Worm (Caenorhabditis elegans) whole organism, L1 larva: ENCODE data around the gene nas-4.
A peak's percentile ranks its signal among the peaks of the same experiment; 100 is the strongest.

Source experiments
- C16A3.4 ChIP-seq: fragments of 150-350 bp; optimal IDR thresholded peaks from 2 replicates; lab custom pipeline; 2014; ENCODE audit warnings: missing biosample characterization, missing genetic modification characterization
- C34B4.2 ChIP-seq: sonication (generic microtip); optimal IDR thresholded peaks from 2 replicates; lab custom pipeline; 2017; ENCODE audit warnings: mild to moderate bottlenecking, missing genetic modification characterization, missing compliant biosample characterization
- F16B12.6 ChIP-seq: fragments of 150-350 bp; optimal IDR thresholded peaks from 2 replicates; lab custom pipeline; 2014; ENCODE audit warnings: missing biosample characterization, missing genetic modification characterization
- Y116A8C.19 ChIP-seq: sonication (generic microtip); optimal IDR thresholded peaks from 2 replicates; lab custom pipeline; 2016; ENCODE audit warnings: missing compliant biosample characterization, missing genetic modification characterization, borderline replicate concordance
- aha-1 ChIP-seq: fragments of 150-350 bp; optimal IDR thresholded peaks from 2 replicates; lab custom pipeline; 2014; ENCODE audit warnings: missing biosample characterization, missing genetic modification characterization
- alr-1 ChIP-seq: fragments of 200-800 bp; sonication (Bioruptor generic); optimal IDR thresholded peaks from 2 replicates; lab custom pipeline; 2018; ENCODE audit warnings: borderline replicate concordance, mild to moderate bottlenecking, missing genetic modification characterization, missing compliant biosample characterization
- ama-1 ChIP-seq: fragments of 150-350 bp; optimal IDR thresholded peaks from 2 replicates; lab custom pipeline; 2014
- ceh-63 ChIP-seq: fragments of 200-800 bp; sonication (Bioruptor generic); optimal IDR thresholded peaks from 2 replicates; lab custom pipeline; 2018; ENCODE audit warnings: mild to moderate bottlenecking, missing genetic modification characterization, missing compliant biosample characterization
- ceh-8 ChIP-seq: fragments of 200-800 bp; sonication (Bioruptor generic); optimal IDR thresholded peaks from 2 replicates; lab custom pipeline; 2018; ENCODE audit warnings: mild to moderate bottlenecking, missing genetic modification characterization, moderate library complexity, missing compliant biosample characterization
- ces-1 ChIP-seq: fragments of 150-350 bp; optimal IDR thresholded peaks from 2 replicates; lab custom pipeline; 2014; ENCODE audit warnings: missing biosample characterization, missing genetic modification reagents, missing genetic modification characterization
- dpl-1 ChIP-seq, 3 experiments: fragments of 150-350 bp in 2 of 3; sonication (generic microtip) in 1 of 3; optimal IDR thresholded peaks; 2 replicates each; lab custom pipeline; 2014 to 2017; ENCODE audit warnings: missing biosample characterization in 3 of 3, missing genetic modification characterization in 3 of 3, missing genetic modification reagents in 3 of 3
- efl-1 ChIP-seq, 4 experiments: fragments of 150-350 bp; optimal IDR thresholded peaks in 3 of 4; peaks in 1 of 4; 1 replicate in 1 of 4; 2 replicates in 3 of 4; lab custom pipeline; 2014; ENCODE audit warnings: missing biosample characterization in 2 of 4, missing genetic modification characterization in 2 of 4, missing genetic modification reagents in 2 of 4
- egl-13 ChIP-seq: sonication (generic microtip); optimal IDR thresholded peaks from 2 replicates; lab custom pipeline; 2016; ENCODE audit warnings: missing genotype, missing genetic modification reagents, missing genetic modification characterization, missing compliant biosample characterization
- elt-2 ChIP-seq: sonication (generic microtip); optimal IDR thresholded peaks from 2 replicates; lab custom pipeline; 2016; ENCODE audit warnings: missing genetic modification characterization, mild to moderate bottlenecking, inconsistent platforms, missing compliant biosample characterization, missing genetic modification reagents
- elt-3 ChIP-seq, 6 experiments: fragments of 150-350 bp in 1 of 6; sonication (generic microtip); optimal IDR thresholded peaks; 2 replicates each; lab custom pipeline; 2017 to 2018; ENCODE audit warnings: missing biosample characterization in 6 of 6, missing genetic modification characterization in 6 of 6, inconsistent platforms in 1 of 6
- hlh-17 ChIP-seq: fragments of 200-800 bp; sonication (Bioruptor generic); optimal IDR thresholded peaks from 2 replicates; lab custom pipeline; 2018; ENCODE audit warnings: missing genetic modification characterization, mild to moderate bottlenecking, missing compliant biosample characterization, moderate library complexity, borderline replicate concordance
- irx-1 ChIP-seq: sonication (generic microtip); optimal IDR thresholded peaks from 2 replicates; lab custom pipeline; 2016; ENCODE audit warnings: missing genetic modification characterization, missing compliant biosample characterization
- isw-1 ChIP-seq: fragments of 200-800 bp; sonication (Bioruptor generic); IDR thresholded peaks from 2 replicates; pipeline ENCODE4 v1.3.6; 2022; ENCODE audit warnings: missing genetic modification characterization, missing compliant biosample characterization
- jun-1 ChIP-seq: fragments of 150-350 bp; optimal IDR thresholded peaks from 2 replicates; lab custom pipeline; 2014; ENCODE audit warnings: missing biosample characterization, missing genetic modification reagents, missing genetic modification characterization
- lin-13 ChIP-seq: fragments of 150-350 bp; optimal IDR thresholded peaks from 2 replicates; lab custom pipeline; 2014; ENCODE audit warnings: missing biosample characterization, missing genetic modification reagents, missing genetic modification characterization
- lin-15B ChIP-seq: fragments of 150-350 bp; sonication (generic microtip); optimal IDR thresholded peaks from 3 replicates; lab custom pipeline; 2014; ENCODE audit warnings: missing biosample characterization, missing genetic modification characterization
- lin-35 ChIP-seq, 2 experiments: fragments of 150-350 bp; optimal IDR thresholded peaks; 2 replicates each; lab custom pipeline; 2014; ENCODE audit warnings: missing biosample characterization in 2 of 2, missing genetic modification characterization in 2 of 2, missing genetic modification reagents in 2 of 2
- lin-39 ChIP-seq: fragments of 150-350 bp; optimal IDR thresholded peaks from 2 replicates; lab custom pipeline; 2014; ENCODE audit warnings: missing biosample characterization, missing genetic modification reagents, missing genetic modification characterization
- mdl-1 ChIP-seq, 2 experiments: fragments of 150-350 bp; optimal IDR thresholded peaks; 2 replicates each; lab custom pipeline; 2014 to 2017; ENCODE audit warnings: missing biosample characterization in 2 of 2, missing genetic modification characterization in 2 of 2, inconsistent platforms in 1 of 2
- mep-1 ChIP-seq: fragments of 150-350 bp; optimal IDR thresholded peaks from 2 replicates; lab custom pipeline; 2014; ENCODE audit warnings: missing biosample characterization, missing genetic modification characterization
- nhr-11 ChIP-seq: fragments of 150-350 bp; optimal IDR thresholded peaks from 2 replicates; lab custom pipeline; 2014; ENCODE audit warnings: missing biosample characterization, missing genetic modification characterization
- nhr-12 ChIP-seq: sonication (generic microtip); optimal IDR thresholded peaks from 2 replicates; lab custom pipeline; 2017; ENCODE audit warnings: missing biosample characterization, missing genetic modification characterization
- nhr-20 ChIP-seq: sonication (generic microtip); optimal IDR thresholded peaks from 2 replicates; lab custom pipeline; 2016; ENCODE audit warnings: mild to moderate bottlenecking, missing genetic modification characterization, missing compliant biosample characterization
- nhr-28 ChIP-seq: fragments of 150-350 bp; optimal IDR thresholded peaks from 2 replicates; lab custom pipeline; 2014; ENCODE audit warnings: missing biosample characterization, missing genetic modification characterization
- nhr-47 ChIP-seq: sonication (generic microtip); optimal IDR thresholded peaks from 2 replicates; lab custom pipeline; 2016; ENCODE audit warnings: mild to moderate bottlenecking, missing genetic modification characterization, moderate library complexity, missing compliant biosample characterization
- nhr-71 ChIP-seq: sonication (generic microtip); optimal IDR thresholded peaks from 2 replicates; lab custom pipeline; 2016; ENCODE audit warnings: mild to moderate bottlenecking, missing genetic modification characterization, moderate library complexity, missing compliant biosample characterization
- nhr-85 ChIP-seq: sonication (generic microtip); peaks from one replicate; lab custom pipeline; 2016; ENCODE audit warnings: missing genetic modification characterization, inconsistent platforms, missing compliant biosample characterization
- nhr-90 ChIP-seq: sonication (generic microtip); optimal IDR thresholded peaks from 2 replicates; lab custom pipeline; 2016; ENCODE audit warnings: mild to moderate bottlenecking, missing genetic modification characterization, missing compliant biosample characterization; ENCODE audit not compliant: poor library complexity
- pqm-1 ChIP-seq: sonication (generic microtip); optimal IDR thresholded peaks from 3 replicates; lab custom pipeline; 2017; ENCODE audit warnings: missing biosample characterization, missing genetic modification characterization
- skn-1 ChIP-seq: fragments of 150-350 bp; optimal IDR thresholded peaks from 2 replicates; lab custom pipeline; 2014; ENCODE audit warnings: missing biosample characterization, missing genetic modification characterization
- snpc-4 ChIP-seq: fragments of 150-350 bp; optimal IDR thresholded peaks from 2 replicates; lab custom pipeline; 2014; ENCODE audit warnings: missing biosample characterization, missing genetic modification characterization
- snu-23 ChIP-seq: sonication (generic microtip); optimal IDR thresholded peaks from 2 replicates; lab custom pipeline; 2016; ENCODE audit warnings: missing genetic modification characterization, missing compliant biosample characterization
- sox-4 ChIP-seq: sonication (generic microtip); optimal IDR thresholded peaks from 2 replicates; lab custom pipeline; 2016; ENCODE audit warnings: missing genetic modification characterization, missing compliant biosample characterization
- sup-37 ChIP-seq: fragments of 200-800 bp; sonication (Bioruptor generic); optimal IDR thresholded peaks from 2 replicates; lab custom pipeline; 2018; ENCODE audit warnings: mild to moderate bottlenecking, missing genetic modification characterization, missing compliant biosample characterization
- tlp-1 ChIP-seq: fragments of 150-350 bp; optimal IDR thresholded peaks from 2 replicates; lab custom pipeline; 2014; ENCODE audit warnings: missing biosample characterization, missing genetic modification characterization
- unc-130 ChIP-seq: fragments of 150-350 bp; optimal IDR thresholded peaks from 2 replicates; lab custom pipeline; 2017; ENCODE audit warnings: missing biosample characterization, missing genetic modification characterization, inconsistent platforms
- unc-30 ChIP-seq: sonication (generic microtip); optimal IDR thresholded peaks from 2 replicates; lab custom pipeline; 2017; ENCODE audit warnings: missing biosample characterization, missing genetic modification characterization
- unc-62 ChIP-seq: fragments of 150-350 bp; optimal IDR thresholded peaks from 2 replicates; lab custom pipeline; 2014; ENCODE audit warnings: missing biosample characterization, missing genetic modification reagents, missing genetic modification characterization
- unc-86 ChIP-seq: sonication (generic microtip); optimal IDR thresholded peaks from 2 replicates; lab custom pipeline; 2016; ENCODE audit warnings: missing genetic modification characterization, missing compliant biosample characterization
- unc-98 ChIP-seq: fragments of 200-800 bp; sonication (Bioruptor generic); IDR thresholded peaks from 2 replicates; pipeline ENCODE4 v1.3.6; 2022; ENCODE audit warnings: missing genetic modification characterization, missing compliant biosample characterization
- zip-4 ChIP-seq: fragments of 200-800 bp; sonication (Bioruptor generic); optimal IDR thresholded peaks from 2 replicates; lab custom pipeline; 2018; ENCODE audit warnings: mild to moderate bottlenecking, missing genetic modification characterization, moderate library complexity, missing compliant biosample characterization
- ztf-11 ChIP-seq, 2 experiments: sonication (generic microtip); optimal IDR thresholded peaks; 2 replicates each; lab custom pipeline; 2016 to 2017; ENCODE audit warnings: missing genetic modification characterization in 2 of 2, missing biosample characterization in 1 of 2, missing compliant biosample characterization in 1 of 2

The nas-4 gene

DNA sequence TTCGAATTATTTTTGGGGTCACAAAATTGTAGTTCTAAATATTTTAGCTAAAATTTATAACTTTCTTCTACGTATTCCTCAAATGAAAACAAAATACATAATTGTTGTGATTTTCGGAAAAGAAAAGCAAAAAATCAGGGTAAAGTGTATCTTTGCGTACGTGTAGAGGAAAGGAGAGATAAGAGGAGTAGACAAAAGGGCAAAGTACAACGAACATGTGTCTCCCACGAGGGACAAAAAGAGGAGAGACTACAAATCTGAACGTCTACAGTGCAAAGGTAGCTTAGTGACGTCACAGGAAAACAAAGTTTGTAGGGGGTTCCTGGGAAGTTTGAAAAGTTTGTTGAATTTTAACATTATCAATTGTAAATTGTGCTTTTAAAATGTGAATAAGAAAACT lies 32.1 kb upstream of the nas-4 start (continued):
- TF ChIP-seq dpl-1 (GFP tag; optimal IDR thresholded peaks at IDR 0.05; lab: Kevin White, UChicago) (peak in 2 of 3 experiments; percentile 17 to 36), ama-1 (lab: Kevin White, UChicago) (no peak), jun-1 (tag; lab: Kevin White, UChicago) (no peak), nhr-71 (peak; percentile 67), unc-30 (no peak), aha-1 (tag; lab: Kevin White, UChicago) (no peak), skn-1 (tag; lab: Kevin White, UChicago) (no peak), mep-1 (tag; lab: Kevin White, UChicago) (peak; percentile 48), mdl-1 (tag; optimal IDR thresholded peaks at IDR 0.05; lab: Kevin White, UChicago) (peak in 1 of 2 experiments; percentile 66), ceh-63 (GFP tag; lab: Kevin White, UChicago) (no peak), Y116A8C.19 (tag; lab: Kevin White, UChicago) (no peak), alr-1 (tag; lab: Kevin White, UChicago) (no peak), unc-62 (GFP tag; lab: Kevin White, UChicago) (no peak)

DNA sequence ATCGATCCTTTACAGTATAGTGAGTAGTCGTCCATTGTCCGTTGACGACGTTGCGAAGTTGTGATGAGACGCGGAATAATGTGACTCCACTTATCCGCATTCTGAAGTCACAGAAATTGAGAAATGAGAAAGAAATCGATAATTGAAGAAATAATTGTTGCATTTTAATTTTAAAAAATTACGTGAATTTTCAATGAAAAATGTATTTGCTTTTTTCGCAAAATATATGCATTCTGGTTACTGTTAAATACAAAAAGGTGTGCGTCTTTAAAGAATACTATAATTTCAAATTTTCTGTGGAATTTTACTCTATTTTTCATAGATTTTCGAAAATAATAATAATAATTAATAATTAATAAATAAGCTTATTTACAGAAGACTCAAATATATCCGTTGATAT lies 31.4 kb upstream of the nas-4 start, which contains the start of gene let-721:
let-721 (minus strand) TSS at position 101 of the 400 bp plus-strand sequence.
- no peak for TF ChIP-seq ceh-8
- TF ChIP-seq jun-1 (tag; lab: Kevin White, UChicago): no peak
- TF ChIP-seq lin-13: no peak
- no peak for TF ChIP-seq unc-130
- TF ChIP-seq F16B12.6 (tag; lab: Kevin White, UChicago): no peak
- TF ChIP-seq lin-15B (tag; lab: Kevin White, UChicago): no peak
- no peak for TF ChIP-seq hlh-17 (GFP tag; lab: Kevin White, UChicago)
- TF ChIP-seq sox-4 (tag; lab: Kevin White, UChicago): no peak
- TF ChIP-seq zip-4 (GFP tag; lab: Kevin White, UChicago): no peak
- TF ChIP-seq pqm-1 (tag; lab: Kevin White, UChicago): no peak
- TF ChIP-seq egl-13 (tag; lab: Kevin White, UChicago): no peak
- TF ChIP-seq ztf-11 (tag; optimal IDR thresholded peaks at IDR 0.05; lab: Kevin White, UChicago): no peak
- no peak for TF ChIP-seq unc-86 (tag; lab: Kevin White, UChicago)
- TF ChIP-seq nhr-90 (tag; lab: Kevin White, UChicago): no peak
- TF ChIP-seq snu-23 (GFP tag; lab: Kevin White, UChicago): no peak

DNA sequence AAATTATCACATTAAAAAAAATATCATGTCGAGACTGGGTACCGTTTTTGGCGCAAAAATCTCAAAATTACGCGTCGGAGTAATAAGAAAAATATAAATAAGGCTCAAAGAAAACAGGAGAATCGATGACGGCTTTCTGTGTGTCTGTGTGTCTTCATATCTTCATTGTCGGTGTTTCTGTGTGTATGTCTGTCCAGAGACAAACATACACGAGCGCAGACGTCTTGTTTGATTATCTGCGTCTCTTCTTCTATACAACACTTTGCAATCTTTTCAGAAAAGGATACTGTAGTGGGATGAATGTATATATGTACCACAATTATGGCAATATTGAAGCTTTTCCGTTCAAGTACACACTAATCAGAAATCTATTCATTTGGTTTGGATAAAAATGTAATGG lies 28.9 kb upstream of the nas-4 start, which contains the start of gene C05D11.13:
C05D11.13 (minus strand) TSS at position 252 of the 400 bp plus-strand sequence.
- TF ChIP-seq nhr-12 (tag; lab: Kevin White, UChicago): no peak
- no peak for TF ChIP-seq ceh-63 (GFP tag; lab: Kevin White, UChicago)
- no peak for TF ChIP-seq nhr-47 (tag; lab: Kevin White, UChicago)
- TF ChIP-seq unc-98: no peak
- peak; percentile 11 for TF ChIP-seq nhr-85 (tag; lab: Kevin White, UChicago)
- TF ChIP-seq irx-1 (tag; lab: Kevin White, UChicago): peak; percentile 17
- TF ChIP-seq nhr-20 (tag; lab: Kevin White, UChicago): peak; percentile 34
- peak; percentile 56 for TF ChIP-seq snu-23 (GFP tag; lab: Kevin White, UChicago)
- no peak for TF ChIP-seq aha-1 (tag; lab: Kevin White, UChicago)
- TF ChIP-seq C16A3.4 (tag; lab: Kevin White, UChicago): peak; percentile 34
- TF ChIP-seq unc-30: no peak
- TF ChIP-seq lin-35 (GFP tag; optimal IDR thresholded peaks at IDR 0.05; lab: Kevin White, UChicago): peak; percentile 24 to 54
- peak; percentile 68 for TF ChIP-seq unc-130
- no peak for TF ChIP-seq nhr-28 (tag; lab: Kevin White, UChicago)
- TF ChIP-seq lin-13: no peak
- no peak for TF ChIP-seq C34B4.2 (tag; lab: Kevin White, UChicago)
- peak; percentile 78 for TF ChIP-seq mep-1 (tag; lab: Kevin White, UChicago)
- TF ChIP-seq elt-2 (tag; lab: Kevin White, UChicago): no peak
- no peak for TF ChIP-seq nhr-11 (tag; lab: Kevin White, UChicago)
- TF ChIP-seq elt-3 (tag; optimal IDR thresholded peaks at IDR 0.05; lab: Kevin White, UChicago): peak in 1 of 6 experiments; percentile 16
- TF ChIP-seq snpc-4 (tag; lab: Kevin White, UChicago): no peak
- TF ChIP-seq efl-1 (optimal IDR thresholded peaks at IDR 0.05; lab: Kevin White, UChicago): peak; percentile 25 to 52
- peak; percentile 11 to 13 for TF ChIP-seq efl-1 (GFP tag; optimal IDR thresholded peaks at IDR 0.05 in 1 of 2; lab: Kevin White, UChicago)
- no peak for TF ChIP-seq lin-39 (tag; lab: Kevin White, UChicago)
- TF ChIP-seq jun-1 (tag; lab: Kevin White, UChicago): peak; percentile 8
- no peak for TF ChIP-seq sup-37 (GFP tag; lab: Kevin White, UChicago)
- TF ChIP-seq ces-1: no peak
- no peak for TF ChIP-seq tlp-1 (tag; lab: Kevin White, UChicago)
- TF ChIP-seq ztf-11 (tag; optimal IDR thresholded peaks at IDR 0.05; lab: Kevin White, UChicago): no peak
- TF ChIP-seq isw-1 (GFP tag; lab: Robert Waterston, UW): no peak
- TF ChIP-seq unc-62 (GFP tag; lab: Kevin White, UChicago): no peak
- no peak for TF ChIP-seq lin-15B (tag; lab: Kevin White, UChicago)
